Fruit fly (Drosophila melanogaster): ENCODE measurements around the gene CG1316.

dm6 chr3L:4242428-4242827 is 41.2 kb upstream of the CG1316 start, which contains the start of gene pav:
- TF ChIP-seq net (GFP tag; optimal IDR thresholded peaks at IDR 0.05) = no peak
- no peak for TF ChIP-seq CG6808 (GFP tag; optimal IDR thresholded peaks at IDR 0.05)
- TF ChIP-seq achi (GFP tag; optimal IDR thresholded peaks at IDR 0.05) = no peak
- TF ChIP-seq Blimp-1 (GFP tag; optimal IDR thresholded peaks at IDR 0.05) = no peak
- no peak for TF ChIP-seq CG8319 (GFP tag; optimal IDR thresholded peaks at IDR 0.05)
- no peak for TF ChIP-seq CG11902 (GFP tag; optimal IDR thresholded peaks at IDR 0.05)
- no peak for TF ChIP-seq Lpt (GFP tag; optimal IDR thresholded peaks at IDR 0.05)
- no peak for TF ChIP-seq salr (GFP tag; optimal IDR thresholded peaks at IDR 0.05)
- no peak for TF ChIP-seq Eip93F (GFP tag; optimal IDR thresholded peaks at IDR 0.05)
- no peak for TF ChIP-seq vri (GFP tag; optimal IDR thresholded peaks at IDR 0.05)
- TF ChIP-seq dsx (GFP tag; optimal IDR thresholded peaks at IDR 0.05; ENCODE audit: poor library complexity, severe bottlenecking) = no peak

Measured in whole organism, prepupa.